Worm (Caenorhabditis elegans) whole organism, L2 larva: ENCODE measurements around the gene ndua-7.

Experiments
- R02D3.7 ChIP-seq: fragments of 150-350 bp; optimal IDR thresholded peaks from 2 replicates; lab custom pipeline; 2014; ENCODE audit warnings: missing biosample characterization, missing genetic modification characterization
- aly-2 ChIP-seq: fragments of 150-350 bp; optimal IDR thresholded peaks from 2 replicates; lab custom pipeline; 2014; ENCODE audit warnings: missing biosample characterization, missing genetic modification characterization
- fos-1 ChIP-seq: fragments of 150-350 bp; optimal IDR thresholded peaks from 2 replicates; lab custom pipeline; 2014; ENCODE audit warnings: missing biosample characterization, missing genetic modification characterization
- lsy-2 ChIP-seq, 2 experiments: fragments of 150-350 bp in 1 of 2; sonication (generic microtip) in 1 of 2; optimal IDR thresholded peaks; 2 replicates each; lab custom pipeline; 2014 to 2017; ENCODE audit warnings: missing biosample characterization in 2 of 2, missing genetic modification characterization in 2 of 2
- mdl-1 ChIP-seq, 2 experiments: fragments of 150-350 bp in 1 of 2; sonication (generic microtip) in 1 of 2; optimal IDR thresholded peaks; 2 replicates each; lab custom pipeline; 2017; ENCODE audit warnings: missing biosample characterization in 2 of 2, missing genetic modification characterization in 2 of 2
- nhr-10 ChIP-seq: sonication (generic microtip); optimal IDR thresholded peaks from 2 replicates; lab custom pipeline; 2017; ENCODE audit warnings: missing biosample characterization, missing genetic modification characterization
- nhr-11 ChIP-seq: fragments of 150-350 bp; optimal IDR thresholded peaks from 2 replicates; lab custom pipeline; 2014; ENCODE audit warnings: missing biosample characterization, missing genetic modification characterization
- unc-39 ChIP-seq: fragments of 150-350 bp; optimal IDR thresholded peaks from 2 replicates; lab custom pipeline; 2014; ENCODE audit warnings: missing biosample characterization, missing genetic modification characterization
- ztf-11 ChIP-seq: sonication (generic microtip); optimal IDR thresholded peaks from 2 replicates; lab custom pipeline; 2017; ENCODE audit warnings: missing biosample characterization, missing genetic modification characterization

DNA sequence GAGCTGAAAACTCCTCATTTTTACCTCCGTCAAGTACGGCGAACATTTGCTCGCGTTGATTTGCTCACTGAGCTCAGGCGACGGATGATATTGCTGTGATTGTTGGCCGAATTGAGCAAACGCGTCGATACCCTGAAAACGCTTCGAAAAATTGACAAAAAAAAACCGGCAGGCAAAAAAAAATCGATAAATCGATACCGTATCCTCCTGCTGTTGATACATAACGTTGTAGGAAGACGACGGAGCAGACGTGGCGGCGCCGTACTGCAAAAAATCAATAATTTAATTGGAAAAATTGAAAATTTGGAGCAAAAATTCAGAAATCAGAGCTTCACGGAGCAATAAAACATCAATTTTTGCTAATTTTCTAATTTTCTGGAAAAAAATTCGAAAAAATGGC is 39.6 kb downstream of the ndua-7 start:
- no peak for TF ChIP-seq fos-1
- no peak for TF ChIP-seq unc-39 (tag; lab: Kevin White, UChicago)
- no peak for TF ChIP-seq mdl-1 (tag; optimal IDR thresholded peaks at IDR 0.05; lab: Kevin White, UChicago)
- TF ChIP-seq lsy-2 (tag; optimal IDR thresholded peaks at IDR 0.05; lab: Kevin White, UChicago): no peak
- no peak for TF ChIP-seq ztf-11 (tag; lab: Kevin White, UChicago)
- TF ChIP-seq aly-2 (tag; lab: Kevin White, UChicago): no peak
- no peak for TF ChIP-seq R02D3.7
- TF ChIP-seq nhr-11 (tag; lab: Kevin White, UChicago): no peak
- no peak for TF ChIP-seq nhr-10 (tag; lab: Kevin White, UChicago)
